Worm (Caenorhabditis elegans) whole organism, L4 larva: Measurements from ENCODE around the gene D1044.4.

Experiments
- F10B5.3 ChIP-seq: sonication (generic microtip); optimal IDR thresholded peaks from 2 replicates; lab custom pipeline; 2016; ENCODE audit warnings: mild to moderate bottlenecking, missing genetic modification characterization, missing compliant biosample characterization
- F26F4.8 ChIP-seq: fragments of 200-800 bp; sonication (Bioruptor generic); conservative IDR thresholded peaks from 2 replicates; pipeline ENCODE4 v1.3.6; 2022; ENCODE audit warnings: missing genetic modification characterization, missing compliant biosample characterization
- F49E8.2 ChIP-seq: sonication (generic microtip); optimal IDR thresholded peaks from 2 replicates; lab custom pipeline; 2016; ENCODE audit warnings: missing compliant biosample characterization, mild to moderate bottlenecking, missing genetic modification characterization, borderline replicate concordance
- T20F7.1 ChIP-seq: fragments of 200-800 bp; sonication (Bioruptor generic); optimal IDR thresholded peaks from 2 replicates; lab custom pipeline; 2018; ENCODE audit warnings: mild to moderate bottlenecking, missing genetic modification characterization, missing compliant biosample characterization
- T26A8.4 ChIP-seq: fragments of 200-800 bp; sonication (Bioruptor generic); IDR thresholded peaks from 2 replicates; pipeline ENCODE4 v1.3.6; 2022; ENCODE audit warnings: missing genetic modification characterization, missing compliant biosample characterization
- aha-1 ChIP-seq: fragments of 150-350 bp; peaks from one replicate; lab custom pipeline; 2014; ENCODE audit warnings: missing biosample characterization, missing genetic modification characterization
- ama-1 ChIP-seq: fragments of 150-350 bp; optimal IDR thresholded peaks from 2 replicates; lab custom pipeline; 2014; ENCODE audit warnings: inconsistent platforms, mixed read lengths
- arid-1 ChIP-seq: fragments of 200-800 bp; sonication (Bioruptor generic); conservative IDR thresholded peaks from 2 replicates; pipeline ENCODE4 v1.3.6; 2022; ENCODE audit warnings: missing genetic modification reagents, missing genetic modification characterization, missing compliant biosample characterization
- attf-4 ChIP-seq: sonication (generic microtip); optimal IDR thresholded peaks from 3 replicates; lab custom pipeline; 2017; ENCODE audit warnings: missing biosample characterization, missing genetic modification characterization
- daf-12 ChIP-seq: fragments of 150-350 bp; optimal IDR thresholded peaks from 2 replicates; lab custom pipeline; 2014; ENCODE audit warnings: missing biosample characterization, missing genetic modification reagents, missing genetic modification characterization
- daf-16 ChIP-seq, 3 experiments: sonication (generic microtip); optimal IDR thresholded peaks; 2 replicates each; lab custom pipeline; 2016 to 2017; ENCODE audit warnings: missing genetic modification characterization in 3 of 3, missing genetic modification reagents in 3 of 3, mild to moderate bottlenecking in 2 of 3, missing compliant biosample characterization in 2 of 3, missing biosample characterization in 1 of 3, moderate library complexity in 1 of 3
- daf-19 ChIP-seq: fragments of 200-800 bp; sonication (Bioruptor generic); conservative IDR thresholded peaks from 2 replicates; pipeline ENCODE4 v1.3.6; 2022; ENCODE audit warnings: missing genetic modification characterization, missing compliant biosample characterization
- dmd-6 ChIP-seq: fragments of 200-800 bp; sonication (Bioruptor generic); IDR thresholded peaks from 2 replicates; pipeline ENCODE4 v1.3.6; 2022; ENCODE audit warnings: missing genetic modification reagents, missing genetic modification characterization, missing compliant biosample characterization
- dmd-8 ChIP-seq: fragments of 200-800 bp; sonication (Bioruptor generic); IDR thresholded peaks from 2 replicates; pipeline ENCODE4 v1.3.6; 2022; ENCODE audit warnings: missing genetic modification characterization, missing compliant biosample characterization
- dmd-9 ChIP-seq: fragments of 200-800 bp; sonication (Bioruptor generic); IDR thresholded peaks from 2 replicates; pipeline ENCODE4 v1.3.6; 2022; ENCODE audit warnings: missing genetic modification reagents, missing genetic modification characterization, missing compliant biosample characterization
- fos-1 ChIP-seq: fragments of 150-350 bp; optimal IDR thresholded peaks from 2 replicates; lab custom pipeline; 2014; ENCODE audit warnings: missing biosample characterization, missing genetic modification characterization
- hif-1 ChIP-seq, 2 experiments: sonication (generic microtip); optimal IDR thresholded peaks; 2 replicates each; lab custom pipeline; 2016 to 2017; ENCODE audit warnings: missing compliant biosample characterization in 2 of 2, missing genetic modification characterization in 2 of 2, missing genetic modification reagents in 2 of 2, missing genotype in 2 of 2, mild to moderate bottlenecking in 1 of 2
- hlh-11 ChIP-seq: fragments of 200-800 bp; sonication (Bioruptor generic); optimal IDR thresholded peaks from 2 replicates; lab custom pipeline; 2018; ENCODE audit warnings: mild to moderate bottlenecking, missing genetic modification characterization, missing compliant biosample characterization
- hlh-30 ChIP-seq: sonication (generic microtip); optimal IDR thresholded peaks from 2 replicates; lab custom pipeline; 2017; ENCODE audit warnings: antibody characterized with exemption, mild to moderate bottlenecking, missing genetic modification characterization, missing compliant biosample characterization; ENCODE audit not compliant: insufficient read depth
- lim-7 ChIP-seq: fragments of 200-800 bp; sonication (Bioruptor generic); IDR thresholded peaks from 2 replicates; pipeline ENCODE4 v1.3.6; 2022; ENCODE audit warnings: missing genetic modification characterization, missing compliant biosample characterization
- lin-13 ChIP-seq: fragments of 150-350 bp; optimal IDR thresholded peaks from 2 replicates; lab custom pipeline; 2014; ENCODE audit warnings: missing biosample characterization, missing genetic modification reagents, missing genetic modification characterization
- lin-39 ChIP-seq: fragments of 150-350 bp; optimal IDR thresholded peaks from 2 replicates; lab custom pipeline; 2014; ENCODE audit warnings: missing biosample characterization, missing genetic modification reagents, missing genetic modification characterization
- lsy-2 ChIP-seq, 2 experiments: fragments of 150-350 bp in 1 of 2; sonication (generic microtip) in 1 of 2; optimal IDR thresholded peaks; 2 replicates each; lab custom pipeline; 2014 to 2017; ENCODE audit warnings: missing biosample characterization in 2 of 2, missing genetic modification characterization in 2 of 2
- mdl-1 ChIP-seq, 2 experiments: fragments of 150-350 bp in 1 of 2; sonication (generic microtip) in 1 of 2; optimal IDR thresholded peaks; 2 replicates each; lab custom pipeline; 2014 to 2017; ENCODE audit warnings: missing biosample characterization in 2 of 2, missing genetic modification characterization in 2 of 2
- mep-1 ChIP-seq: fragments of 150-350 bp; sonication (generic microtip); optimal IDR thresholded peaks from 3 replicates; lab custom pipeline; 2014; ENCODE audit warnings: missing biosample characterization, missing genetic modification characterization
- mes-2 ChIP-seq: sonication (generic microtip); optimal IDR thresholded peaks from 2 replicates; lab custom pipeline; 2016; ENCODE audit warnings: missing genotype, mild to moderate bottlenecking, missing genetic modification characterization, missing compliant biosample characterization; ENCODE audit not compliant: poor library complexity, severe bottlenecking
- nhr-10 ChIP-seq: fragments of 150-350 bp; optimal IDR thresholded peaks from 2 replicates; lab custom pipeline; 2014; ENCODE audit warnings: missing biosample characterization, missing genetic modification characterization
- nhr-102 ChIP-seq: sonication (generic microtip); optimal IDR thresholded peaks from 2 replicates; lab custom pipeline; 2016; ENCODE audit warnings: mild to moderate bottlenecking, missing genetic modification characterization, moderate library complexity, missing compliant biosample characterization
- nhr-111 ChIP-seq: fragments of 200-800 bp; sonication (Bioruptor generic); optimal IDR thresholded peaks from 2 replicates; lab custom pipeline; 2018; ENCODE audit warnings: mild to moderate bottlenecking, missing genetic modification characterization, missing compliant biosample characterization
- nhr-42 ChIP-seq: fragments of 200-800 bp; sonication (Bioruptor generic); IDR thresholded peaks from 2 replicates; pipeline ENCODE4 v1.3.6; 2022; ENCODE audit warnings: missing genetic modification characterization, missing compliant biosample characterization
- nhr-76 ChIP-seq: fragments of 150-350 bp; optimal IDR thresholded peaks from 2 replicates; lab custom pipeline; 2014; ENCODE audit warnings: missing biosample characterization, missing genetic modification characterization
- nhr-77 ChIP-seq: fragments of 150-350 bp; optimal IDR thresholded peaks from 2 replicates; lab custom pipeline; 2014; ENCODE audit warnings: missing biosample characterization, missing genetic modification characterization
- php-3 ChIP-seq: fragments of 200-800 bp; sonication (Bioruptor generic); IDR thresholded peaks from 2 replicates; pipeline ENCODE4 v1.3.6; 2022; ENCODE audit warnings: missing genetic modification reagents, missing genetic modification characterization, missing compliant biosample characterization
- rbr-2 ChIP-seq: sonication (generic microtip); optimal IDR thresholded peaks from 2 replicates; lab custom pipeline; 2016; ENCODE audit warnings: missing genotype, missing genetic modification characterization, missing compliant biosample characterization
- saeg-2 ChIP-seq: fragments of 200-800 bp; sonication (Bioruptor generic); IDR thresholded peaks from 2 replicates; pipeline ENCODE4 v1.3.6; 2022; ENCODE audit warnings: missing genetic modification reagents, missing genetic modification characterization, missing compliant biosample characterization
- sdz-12 ChIP-seq: fragments of 200-800 bp; sonication (Bioruptor generic); optimal IDR thresholded peaks from 2 replicates; lab custom pipeline; 2018; ENCODE audit warnings: mild to moderate bottlenecking, missing genetic modification characterization, missing compliant biosample characterization
- skn-1 ChIP-seq: fragments of 150-350 bp; optimal IDR thresholded peaks from 2 replicates; lab custom pipeline; 2014; ENCODE audit warnings: missing biosample characterization, missing genetic modification characterization
- snpc-1.2 ChIP-seq: fragments of 200-800 bp; sonication (Bioruptor generic); IDR thresholded peaks from 2 replicates; pipeline ENCODE4 v1.3.6; 2022; ENCODE audit warnings: missing genetic modification reagents, missing genetic modification characterization, missing compliant biosample characterization
- tra-1 ChIP-seq: fragments of 200-800 bp; sonication (Bioruptor generic); IDR thresholded peaks from 2 replicates; pipeline ENCODE4 v1.3.6; 2022; ENCODE audit warnings: missing genetic modification reagents, missing genetic modification characterization, missing compliant biosample characterization
- vab-7 ChIP-seq: fragments of 200-800 bp; sonication (Bioruptor generic); IDR thresholded peaks from 2 replicates; pipeline ENCODE4 v1.3.6; 2022; ENCODE audit warnings: missing genetic modification reagents, missing genetic modification characterization, missing compliant biosample characterization
- zfp-2 ChIP-seq: sonication (generic microtip); optimal IDR thresholded peaks from 2 replicates; lab custom pipeline; 2016; ENCODE audit warnings: mild to moderate bottlenecking, missing genetic modification characterization, missing compliant biosample characterization
- zfp-3 ChIP-seq: fragments of 200-800 bp; sonication (Bioruptor generic); conservative IDR thresholded peaks from 2 replicates; pipeline ENCODE4 v1.3.6; 2022; ENCODE audit warnings: missing genetic modification reagents, missing genetic modification characterization, missing compliant biosample characterization
- zip-2 ChIP-seq: fragments of 150-350 bp; optimal IDR thresholded peaks from 2 replicates; lab custom pipeline; 2014; ENCODE audit warnings: missing biosample characterization, missing genetic modification characterization

The D1044.4 gene

DNA sequence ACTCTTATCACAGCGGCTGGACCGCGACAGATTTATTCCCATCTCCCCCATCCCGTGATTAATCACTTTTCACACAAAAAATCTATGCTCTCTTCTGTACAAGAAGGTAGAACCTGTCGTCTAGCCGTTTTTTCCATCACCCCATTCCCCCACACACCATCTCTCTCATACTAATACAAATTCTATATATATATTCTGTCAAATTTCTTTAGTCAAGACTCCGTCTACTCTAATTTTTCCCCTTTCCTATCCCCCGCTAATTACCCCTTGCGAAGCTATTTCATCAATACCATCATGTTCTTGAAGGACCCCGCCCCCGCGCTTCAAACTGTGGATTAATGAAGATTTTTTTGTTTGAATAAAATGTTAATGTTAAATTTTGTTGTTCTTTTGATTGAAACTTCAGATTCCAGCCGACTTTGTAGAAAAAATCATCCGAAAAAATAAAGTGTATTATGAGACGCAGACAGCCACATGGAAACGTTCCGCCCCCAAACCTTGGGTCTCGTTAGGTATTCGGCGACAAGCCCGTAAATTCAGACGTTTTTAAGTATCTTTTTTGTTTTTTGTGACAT is 15.7 kb downstream of the D1044.4 start:
- TF ChIP-seq nhr-111 (GFP tag; lab: Kevin White, UChicago) (peak; percentile 50), dmd-8 (GFP tag; lab: Robert Waterston, UW) (0 out of 2 replicates have a peak, but pooled peaks have one; percentile 33), daf-19 (no peak), T20F7.1 (GFP tag; lab: Kevin White, UChicago) (peak; percentile 67), nhr-10 (tag; lab: Kevin White, UChicago) (peak; percentile 76), hif-1 (tag; optimal IDR thresholded peaks at IDR 0.05; lab: Kevin White, UChicago) (no peak), lim-7 (GFP tag; lab: Robert Waterston, UW) (peak; percentile 43; the same call in 1 of the 2 replicates), nhr-42 (GFP tag; lab: Robert Waterston, UW) (peak; percentile 27; the same call in 1 of the 2 replicates), mep-1 (tag; lab: Kevin White, UChicago) (peak; percentile 11), skn-1 (no peak), snpc-1.2 (GFP tag; lab: Robert Waterston, UW) (no peak), F26F4.8 (GFP tag; lab: Robert Waterston, UW) (no peak), vab-7 (GFP tag; lab: Robert Waterston, UW) (no peak), lsy-2 (tag; optimal IDR thresholded peaks at IDR 0.05; lab: Kevin White, UChicago) (peak in 1 of 2 experiments; percentile 52), php-3 (GFP tag; lab: Robert Waterston, UW) (peak; percentile 38), nhr-77 (tag; lab: Kevin White, UChicago) (no peak), nhr-76 (tag; lab: Kevin White, UChicago) (no peak), sdz-12 (peak; percentile 10), attf-4 (tag; lab: Kevin White, UChicago) (no peak), zfp-3 (GFP tag; lab: Robert Waterston, UW) (peak; percentile 88; the same call in 1 of the 2 replicates), zfp-2 (tag; lab: Kevin White, UChicago) (no peak), arid-1 (peak; percentile 53; the same call in 1 of the 2 replicates), tra-1 (GFP tag; lab: Robert Waterston, UW) (0 out of 2 replicates have a peak, but pooled peaks have one; percentile 51), aha-1 (tag; lab: Kevin White, UChicago) (peak; percentile 99), lin-39 (tag; lab: Kevin White, UChicago) (no peak), F10B5.3 (tag; lab: Kevin White, UChicago) (no peak), T26A8.4 (GFP tag; lab: Robert Waterston, UW) (peak; percentile 76), zip-2 (tag; lab: Kevin White, UChicago) (no peak), rbr-2 (tag; lab: Kevin White, UChicago) (peak; percentile 4), mes-2 (tag; lab: Kevin White, UChicago) (peak; percentile 32), lin-13 (GFP tag; lab: Kevin White, UChicago) (peak; percentile 61), fos-1 (tag; lab: Kevin White, UChicago) (no peak), saeg-2 (GFP tag; lab: Robert Waterston, UW) (0 out of 2 replicates have a peak, but pooled peaks have one; percentile 11), nhr-102 (tag; lab: Kevin White, UChicago) (peak; percentile 44), dmd-9 (GFP tag; lab: Robert Waterston, UW) (peak; percentile 50; the same call in 1 of the 2 replicates), mdl-1 (tag; optimal IDR thresholded peaks at IDR 0.05; lab: Kevin White, UChicago) (peak in 1 of 2 experiments; percentile 18), daf-12 (no peak), hlh-11 (tag; lab: Kevin White, UChicago) (peak; percentile 18), hlh-30 (tag; lab: Kevin White, UChicago) (peak; percentile 44), dmd-6 (peak; percentile 7; the same call in 1 of the 2 replicates), daf-16 (GFP tag; optimal IDR thresholded peaks at IDR 0.05; lab: Kevin White, UChicago) (no peak), daf-16 (tag; optimal IDR thresholded peaks at IDR 0.05; lab: Kevin White, UChicago) (peak; percentile 32), F49E8.2 (tag; lab: Kevin White, UChicago) (no peak), ama-1 (lab: Kevin White, UChicago) (peak; percentile 86)
- TF ChIP-seq, all 104 proteins: peak for 27
